Fruit fly (Drosophila melanogaster) whole organism, embryonic: ENCODE data around the gene CG32686.

Experiments used
- Atf-2 ChIP-seq: fragments of 200-800 bp; sonication (Bioruptor generic); optimal IDR thresholded peaks from 2 replicates; lab custom pipeline; 2016; ENCODE audit warnings: missing biosample characterization, missing genetic modification characterization
- B-H2 ChIP-seq: fragments of 200-800 bp; sonication (Bioruptor generic); optimal IDR thresholded peaks from 2 replicates; lab custom pipeline; 2018; ENCODE audit warnings: missing biosample characterization, mild to moderate bottlenecking, missing genetic modification characterization
- Bdp1 ChIP-seq: fragments of 200-800 bp; sonication (Bioruptor generic); optimal IDR thresholded peaks from 3 replicates; lab custom pipeline; 2016; ENCODE audit warnings: missing biosample characterization, missing genetic modification characterization
- Bteb2 ChIP-seq: fragments of 200-800 bp; sonication (Bioruptor generic); optimal IDR thresholded peaks from 2 replicates; lab custom pipeline; 2016; ENCODE audit warnings: missing biosample characterization, missing genetic modification characterization
- CG1024 ChIP-seq: fragments of 200-800 bp; sonication (Bioruptor generic); IDR thresholded peaks from 2 replicates; pipeline ENCODE4 v1.3.6; 2022; ENCODE audit warnings: missing biosample characterization, missing genetic modification characterization
- CG12391 ChIP-seq: fragments of 200-800 bp; sonication (Bioruptor generic); optimal IDR thresholded peaks from 3 replicates; lab custom pipeline; 2018; ENCODE audit warnings: missing biosample characterization, mild to moderate bottlenecking, missing genetic modification characterization, moderate library complexity
- CG12659 ChIP-seq: fragments of 200-800 bp; sonication (Bioruptor generic); optimal IDR thresholded peaks from 3 replicates; lab custom pipeline; 2017; ENCODE audit warnings: mild to moderate bottlenecking, missing biosample characterization, missing genetic modification reagents, missing genetic modification characterization
- CG12942 ChIP-seq: fragments of 200-800 bp; sonication (Bioruptor generic); optimal IDR thresholded peaks from 3 replicates; lab custom pipeline; 2016; ENCODE audit warnings: missing biosample characterization, missing genetic modification characterization
- CG1529 ChIP-seq: fragments of 200-800 bp; sonication (Bioruptor generic); optimal IDR thresholded peaks from 3 replicates; lab custom pipeline; 2018; ENCODE audit warnings: missing biosample characterization, missing genetic modification characterization
- CG17612 ChIP-seq: fragments of 200-800 bp; sonication (Bioruptor generic); IDR thresholded peaks from 2 replicates; pipeline ENCODE4 v1.3.6; 2022; ENCODE audit warnings: missing biosample characterization, missing genetic modification characterization
- CG33557 ChIP-seq: fragments of 200-800 bp; sonication (Bioruptor generic); optimal IDR thresholded peaks from 2 replicates; lab custom pipeline; 2019; ENCODE audit warnings: missing biosample characterization, mild to moderate bottlenecking, missing genetic modification characterization, moderate library complexity
- CG34224 ChIP-seq: fragments of 200-800 bp; sonication (Bioruptor generic); IDR thresholded peaks from 3 replicates; pipeline ENCODE4 v1.3.6; 2022; ENCODE audit warnings: missing biosample characterization, missing genetic modification characterization; ENCODE audit not compliant: partially characterized antibody
- CG4617 ChIP-seq: fragments of 200-800 bp; sonication (Bioruptor generic); optimal IDR thresholded peaks from 3 replicates; lab custom pipeline; 2016; ENCODE audit warnings: missing biosample characterization, missing genetic modification characterization, borderline replicate concordance
- CG4820 ChIP-seq: fragments of 200-800 bp; sonication (Bioruptor generic); optimal IDR thresholded peaks from 3 replicates; lab custom pipeline; 2016; ENCODE audit warnings: missing biosample characterization, missing genetic modification characterization
- CG6654 ChIP-seq: fragments of 200-800 bp; sonication (Bioruptor generic); optimal IDR thresholded peaks from 2 replicates; lab custom pipeline; 2017; ENCODE audit warnings: missing biosample characterization, mild to moderate bottlenecking, missing genetic modification characterization
- CG8281 ChIP-seq: fragments of 200-800 bp; sonication (Bioruptor generic); optimal IDR thresholded peaks from 2 replicates; lab custom pipeline; 2018; ENCODE audit warnings: missing biosample characterization, mild to moderate bottlenecking, missing genetic modification characterization, moderate library complexity
- CG9876 ChIP-seq: fragments of 200-800 bp; sonication (Bioruptor generic); optimal IDR thresholded peaks from 2 replicates; lab custom pipeline; 2016; ENCODE audit warnings: missing biosample characterization, missing genetic modification characterization
- CHES-1-like ChIP-seq: fragments of 200-800 bp; sonication (Bioruptor generic); optimal IDR thresholded peaks from 2 replicates; lab custom pipeline; 2016; ENCODE audit warnings: missing biosample characterization, missing genetic modification characterization
- CkIIα-i1 ChIP-seq: fragments of 200-800 bp; sonication (Bioruptor generic); IDR thresholded peaks from 2 replicates; pipeline ENCODE4 v1.3.6; 2022; ENCODE audit warnings: missing biosample characterization, missing genetic modification characterization
- D19B ChIP-seq: fragments of 200-800 bp; sonication (Bioruptor generic); optimal IDR thresholded peaks from 2 replicates; lab custom pipeline; 2017; ENCODE audit warnings: missing biosample characterization, mild to moderate bottlenecking, missing genetic modification characterization
- Dip2 ChIP-seq: fragments of 200-800 bp; sonication (Bioruptor generic); IDR thresholded peaks from 2 replicates; pipeline ENCODE4 v1.3.6; 2022; ENCODE audit warnings: missing biosample characterization, missing genetic modification characterization
- Elba2 ChIP-seq: fragments of 200-800 bp; sonication (Bioruptor generic); optimal IDR thresholded peaks from 3 replicates; lab custom pipeline; 2016; ENCODE audit warnings: missing biosample characterization, missing genetic modification characterization
- Gug ChIP-seq: fragments of 200-800 bp; sonication (Bioruptor generic); IDR thresholded peaks from 4 replicates; pipeline ENCODE4 v1.3.6; 2022; ENCODE audit warnings: missing biosample characterization, missing genetic modification characterization
- HLHmδ ChIP-seq: fragments of 200-800 bp; sonication (Bioruptor generic); optimal IDR thresholded peaks from 2 replicates; lab custom pipeline; 2018; ENCODE audit warnings: missing biosample characterization, mild to moderate bottlenecking, missing genetic modification characterization, moderate library complexity
- Hr51 ChIP-seq, 2 experiments: fragments of 200-800 bp; sonication (Bioruptor generic); optimal IDR thresholded peaks; 2 replicates in 1 of 2; 3 replicates in 1 of 2; lab custom pipeline; 2016 to 2018; ENCODE audit warnings: missing biosample characterization in 2 of 2, missing genetic modification characterization in 2 of 2, mild to moderate bottlenecking in 1 of 2, moderate library complexity in 1 of 2
- NK7.1 ChIP-seq: fragments of 200-800 bp; sonication (Bioruptor generic); optimal IDR thresholded peaks from 3 replicates; lab custom pipeline; 2016; ENCODE audit warnings: missing biosample characterization, missing genetic modification characterization
- Rfx ChIP-seq: fragments of 200-800 bp; sonication (Bioruptor generic); IDR thresholded peaks from 2 replicates; pipeline ENCODE4 v1.3.6; 2022; ENCODE audit warnings: missing biosample characterization, missing genetic modification characterization
- YL-1 ChIP-seq: fragments of 200-800 bp; sonication (Bioruptor generic); optimal IDR thresholded peaks from 3 replicates; lab custom pipeline; 2017; ENCODE audit warnings: missing biosample characterization, mild to moderate bottlenecking, missing genetic modification characterization
- cas ChIP-seq: fragments of 200-800 bp; sonication (Bioruptor generic); IDR thresholded peaks from 2 replicates; pipeline ENCODE4 v1.3.6; 2022; ENCODE audit warnings: missing biosample characterization, missing genetic modification characterization
- chinmo ChIP-seq: fragments of 200-800 bp; sonication (Bioruptor generic); IDR thresholded peaks from 4 replicates; pipeline ENCODE4 v1.3.6; 2022; ENCODE audit warnings: missing biosample characterization, missing genetic modification characterization; ENCODE audit not compliant: partially characterized antibody
- dm ChIP-seq: fragments of 200-800 bp; sonication (Bioruptor generic); optimal IDR thresholded peaks from 3 replicates; lab custom pipeline; 2016; ENCODE audit warnings: missing biosample characterization, missing genetic modification characterization
- dmrt11E ChIP-seq: fragments of 200-800 bp; sonication (Bioruptor generic); optimal IDR thresholded peaks from 3 replicates; lab custom pipeline; 2018; ENCODE audit warnings: missing biosample characterization, mild to moderate bottlenecking, missing genetic modification characterization, moderate library complexity
- dmrt99B ChIP-seq: fragments of 200-800 bp; sonication (Bioruptor generic); optimal IDR thresholded peaks from 2 replicates; lab custom pipeline; 2018; ENCODE audit warnings: missing biosample characterization, mild to moderate bottlenecking, missing genetic modification characterization, moderate library complexity
- dpn ChIP-seq, 2 experiments: fragments of 200-800 bp; sonication (Bioruptor generic); optimal IDR thresholded peaks; 3 replicates each; lab custom pipeline; 2016; ENCODE audit warnings: missing biosample characterization in 2 of 2, missing genetic modification characterization in 2 of 2
- en ChIP-seq: fragments of 200-800 bp; sonication (Bioruptor generic); optimal IDR thresholded peaks from 2 replicates; lab custom pipeline; 2016; ENCODE audit warnings: missing biosample characterization, missing genetic modification characterization
- fd102C ChIP-seq: fragments of 200-800 bp; sonication (Bioruptor generic); optimal IDR thresholded peaks from 2 replicates; lab custom pipeline; 2018; ENCODE audit warnings: missing biosample characterization, mild to moderate bottlenecking, missing genetic modification characterization, moderate library complexity
- gce ChIP-seq: fragments of 200-800 bp; sonication (Bioruptor generic); IDR thresholded peaks from 3 replicates; pipeline ENCODE4 v1.3.6; 2022; ENCODE audit warnings: missing biosample characterization, missing genetic modification characterization
- gsb ChIP-seq: fragments of 200-800 bp; sonication (Bioruptor generic); IDR thresholded peaks from 2 replicates; pipeline ENCODE4 v1.3.6; 2022; ENCODE audit warnings: missing biosample characterization, missing genetic modification characterization
- gt ChIP-seq: fragments of 200-800 bp; sonication (Bioruptor generic); IDR thresholded peaks from 2 replicates; pipeline ENCODE4 v1.3.6; 2022; ENCODE audit warnings: missing biosample characterization, missing genetic modification characterization
- hbn ChIP-seq: fragments of 200-800 bp; sonication (Bioruptor generic); IDR thresholded peaks from 2 replicates; pipeline ENCODE4 v1.3.6; 2022; ENCODE audit warnings: missing biosample characterization, missing genetic modification characterization; ENCODE audit not compliant: partially characterized antibody
- kah ChIP-seq: fragments of 200-800 bp; sonication (Bioruptor generic); optimal IDR thresholded peaks from 2 replicates; lab custom pipeline; 2018; ENCODE audit warnings: missing biosample characterization, mild to moderate bottlenecking, missing genetic modification characterization
- kni ChIP-seq: fragments of 200-800 bp; sonication (Bioruptor generic); optimal IDR thresholded peaks from 3 replicates; lab custom pipeline; 2017; ENCODE audit warnings: mild to moderate bottlenecking, missing biosample characterization, missing genetic modification reagents, missing genetic modification characterization
- knrl ChIP-seq: fragments of 200-800 bp; sonication (Bioruptor generic); IDR thresholded peaks from 3 replicates; pipeline ENCODE4 v1.3.6; 2022; ENCODE audit warnings: missing biosample characterization, missing genetic modification characterization; ENCODE audit not compliant: partially characterized antibody
- nmo ChIP-seq: fragments of 200-800 bp; sonication (Bioruptor generic); optimal IDR thresholded peaks from 2 replicates; lab custom pipeline; 2018; ENCODE audit warnings: missing biosample characterization, mild to moderate bottlenecking, missing genetic modification characterization, moderate library complexity
- pzg ChIP-seq: fragments of 200-800 bp; sonication (Bioruptor generic); optimal IDR thresholded peaks from 3 replicates; lab custom pipeline; 2018; ENCODE audit warnings: missing biosample characterization, mild to moderate bottlenecking, missing genetic modification characterization, moderate library complexity
- sens ChIP-seq: fragments of 200-800 bp; sonication (Bioruptor generic); peaks from one replicate; lab custom pipeline; 2016; ENCODE audit warnings: missing biosample characterization, missing genetic modification characterization
- sima ChIP-seq: fragments of 200-800 bp; sonication (Bioruptor generic); optimal IDR thresholded peaks from 2 replicates; lab custom pipeline; 2016; ENCODE audit warnings: missing biosample characterization, missing genetic modification characterization
- sr ChIP-seq: fragments of 200-800 bp; sonication (Bioruptor generic); IDR thresholded peaks from 3 replicates; pipeline ENCODE4 v1.3.6; 2022; ENCODE audit warnings: missing biosample characterization, missing genetic modification characterization
- ssp ChIP-seq: fragments of 200-800 bp; sonication (Bioruptor generic); IDR thresholded peaks from 2 replicates; pipeline ENCODE4 v1.3.6; 2022; ENCODE audit warnings: missing biosample characterization, missing genetic modification characterization
- tll ChIP-seq, 2 experiments: fragments of 200-800 bp in 1 of 2; fragments of >200 bp in 1 of 2; sonication (Bioruptor generic) in 1 of 2; optimal IDR thresholded peaks; 2 replicates each; lab custom pipeline; 2017 to 2019; ENCODE audit warnings: missing biosample characterization in 2 of 2, missing genetic modification characterization in 2 of 2, mild to moderate bottlenecking in 1 of 2, moderate library complexity in 1 of 2

The CG32686 gene

dm6 chrX:10365748-10366415 is 9.2 kb downstream of the CG32686 start (continued):
- TF ChIP-seq CkIIα-i1 (GFP tag; lab: Robert Waterston, UW) (no peak), sima (GFP tag; lab: Kevin White, UChicago) (no peak), sr (no peak), dmrt99B (tag; lab: Kevin White, UChicago) (no peak), gsb (GFP tag; lab: Robert Waterston, UW) (no peak), chinmo (GFP tag; lab: Robert Waterston, UW) (peak; percentile 92), CG8281 (tag; lab: Kevin White, UChicago) (no peak), fd102C (GFP tag; lab: Kevin White, UChicago) (no peak), CG1529 (GFP tag; lab: Kevin White, UChicago) (no peak), knrl (GFP tag; lab: Robert Waterston, UW) (peak; percentile 83), CG12391 (peak; percentile 0), CHES-1-like (GFP tag; lab: Kevin White, UChicago) (no peak), kni (no peak), ssp (GFP tag; lab: Robert Waterston, UW) (no peak), gt (GFP tag; lab: Robert Waterston, UW) (no peak), dpn (GFP tag; optimal IDR thresholded peaks at IDR 0.05; lab: Kevin White, UChicago) (peak in 1 of 2 experiments; percentile 0), cas (no peak), CG9876 (no peak), dmrt11E (no peak), CG6654 (GFP tag; lab: Kevin White, UChicago) (no peak), Atf-2 (GFP tag; lab: Kevin White, UChicago) (no peak), CG12942 (GFP tag; lab: Kevin White, UChicago) (no peak), pzg (GFP tag; lab: Kevin White, UChicago) (peak; percentile 79), CG4820 (no peak), HLHmδ (no peak), CG33557 (GFP tag; lab: Kevin White, UChicago) (no peak), Bdp1 (GFP tag; lab: Kevin White, UChicago) (no peak), D19B (GFP tag; lab: Kevin White, UChicago) (no peak), Gug (GFP tag; lab: Robert Waterston, UW) (no peak), NK7.1 (GFP tag; lab: Kevin White, UChicago) (no peak), sens (GFP tag; lab: Kevin White, UChicago) (peak; percentile 82), Dip2 (no peak), gce (0 out of 3 replicates have a peak, but pooled peaks have one; percentile 21), B-H2 (GFP tag; lab: Kevin White, UChicago) (peak; percentile 17), nmo (GFP tag; lab: Kevin White, UChicago) (peak; percentile 42), Hr51 (GFP tag; optimal IDR thresholded peaks at IDR 0.05; lab: Kevin White, UChicago) (peak; percentile 0 to 12), CG4617 (GFP tag; lab: Kevin White, UChicago) (peak; percentile 51), Rfx (GFP tag; lab: Robert Waterston, UW) (0 out of 2 replicates have a peak, but pooled peaks have one; percentile 21), Elba2 (GFP tag; lab: Kevin White, UChicago) (peak; percentile 17), CG12659 (peak; percentile 36), tll (GFP tag; optimal IDR thresholded peaks at IDR 0.05; lab: Kevin White, UChicago) (no peak), YL-1 (GFP tag; lab: Kevin White, UChicago) (peak; percentile 62), dm (GFP tag; lab: Kevin White, UChicago) (no peak), en (GFP tag; lab: Kevin White, UChicago) (no peak), CG1024 (no peak), CG17612 (GFP tag; lab: Robert Waterston, UW) (no peak), Bteb2 (GFP tag; lab: Kevin White, UChicago) (no peak), CG34224 (GFP tag; lab: Robert Waterston, UW) (peak; percentile 91), hbn (peak; percentile 91), kah (GFP tag; lab: Kevin White, UChicago) (peak; percentile 15)
